Fruit fly (Drosophila melanogaster) whole organism, prepupa: ENCODE results near the gene CG6465.

Source experiments
- CG11762 ChIP-seq: fragments of 200-800 bp; sonication (Bioruptor generic); optimal IDR thresholded peaks from 3 replicates; lab custom pipeline; 2016; ENCODE audit warnings: missing biosample characterization, missing genetic modification characterization; ENCODE audit not compliant: insufficient read depth
- CG11902 ChIP-seq: fragments of 200-800 bp; sonication (Bioruptor generic); optimal IDR thresholded peaks from 3 replicates; lab custom pipeline; 2016; ENCODE audit warnings: missing biosample characterization, missing genetic modification characterization
- CG3032 ChIP-seq: fragments of 200-800 bp; optimal IDR thresholded peaks from 2 replicates; lab custom pipeline; 2019; ENCODE audit warnings: missing biosample characterization, mild to moderate bottlenecking, missing genetic modification characterization, moderate library complexity
- CG31627 ChIP-seq: fragments of 200-800 bp; sonication (Bioruptor generic); optimal IDR thresholded peaks from 3 replicates; lab custom pipeline; 2016; ENCODE audit warnings: missing biosample characterization, missing genetic modification characterization
- CG32006 ChIP-seq: fragments of 200-800 bp; sonication (Bioruptor generic); optimal IDR thresholded peaks from 3 replicates; lab custom pipeline; 2017; ENCODE audit warnings: missing biosample characterization, mild to moderate bottlenecking, missing genetic modification characterization
- CG34406 ChIP-seq: fragments of 200-800 bp; sonication (Bioruptor generic); optimal IDR thresholded peaks from 3 replicates; lab custom pipeline; 2016; ENCODE audit warnings: missing biosample characterization, missing genetic modification characterization
- CG4318 ChIP-seq: fragments of 200-800 bp; sonication (Bioruptor generic); optimal IDR thresholded peaks from 3 replicates; lab custom pipeline; 2017; ENCODE audit warnings: missing biosample characterization, mild to moderate bottlenecking, missing genetic modification characterization
- CG6163 ChIP-seq: fragments of 200-800 bp; sonication (Bioruptor generic); IDR thresholded peaks from 3 replicates; pipeline ENCODE4 v1.3.6; 2022; ENCODE audit warnings: missing biosample characterization, missing genetic modification characterization
- CG6792 ChIP-seq: fragments of 200-800 bp; sonication (Bioruptor generic); optimal IDR thresholded peaks from 3 replicates; lab custom pipeline; 2016; ENCODE audit warnings: missing biosample characterization, missing genetic modification characterization
- CG6808 ChIP-seq: fragments of 200-800 bp; sonication (Bioruptor generic); optimal IDR thresholded peaks from 3 replicates; lab custom pipeline; 2017; ENCODE audit warnings: missing biosample characterization, missing genetic modification characterization, mild to moderate bottlenecking, moderate library complexity, missing genetic modification reagents
- CG7368 ChIP-seq: fragments of 200-800 bp; sonication (Bioruptor generic); optimal IDR thresholded peaks from 3 replicates; lab custom pipeline; 2016; ENCODE audit warnings: missing biosample characterization, missing genetic modification characterization
- Eip75B ChIP-seq: fragments of 200-800 bp; sonication (Bioruptor generic); optimal IDR thresholded peaks from 3 replicates; lab custom pipeline; 2016; ENCODE audit warnings: missing biosample characterization, missing genetic modification characterization
- Eip78C ChIP-seq: fragments of 200-800 bp; sonication (Bioruptor generic); peaks from one replicate; lab custom pipeline; 2016; ENCODE audit warnings: missing biosample characterization, missing genetic modification characterization
- Eip93F ChIP-seq: fragments of 200-800 bp; sonication (Bioruptor generic); optimal IDR thresholded peaks from 2 replicates; lab custom pipeline; 2016; ENCODE audit warnings: missing biosample characterization, mild to moderate bottlenecking, missing genetic modification characterization
- Ets96B ChIP-seq: fragments of 200-800 bp; optimal IDR thresholded peaks from 2 replicates; lab custom pipeline; 2019; ENCODE audit warnings: missing biosample characterization, mild to moderate bottlenecking, missing genetic modification characterization, moderate library complexity
- Gug ChIP-seq: fragments of 200-800 bp; sonication (Bioruptor generic); IDR thresholded peaks from 2 replicates; pipeline ENCODE4 v1.3.6; 2022; ENCODE audit warnings: missing biosample characterization, missing genetic modification characterization
- Hr38 ChIP-seq: sonication (Bioruptor generic); optimal IDR thresholded peaks from 2 replicates; lab custom pipeline; 2016; ENCODE audit warnings: missing biosample characterization, missing genetic modification characterization
- Lpt ChIP-seq: fragments of 200-800 bp; sonication (Bioruptor generic); optimal IDR thresholded peaks from 3 replicates; lab custom pipeline; 2016; ENCODE audit warnings: missing biosample characterization, missing genetic modification characterization
- Met ChIP-seq: fragments of 200-800 bp; sonication (Bioruptor generic); optimal IDR thresholded peaks from 3 replicates; lab custom pipeline; 2016; ENCODE audit warnings: missing biosample characterization, missing genetic modification characterization
- Smox ChIP-seq: fragments of 200-800 bp; sonication (Bioruptor generic); optimal IDR thresholded peaks from 3 replicates; lab custom pipeline; 2016; ENCODE audit warnings: missing biosample characterization, missing genetic modification characterization
- acj6 ChIP-seq: fragments of 200-800 bp; sonication (Bioruptor generic); optimal IDR thresholded peaks from 3 replicates; lab custom pipeline; 2016; ENCODE audit warnings: missing biosample characterization, missing genetic modification characterization
- eg ChIP-seq: fragments of 200-800 bp; sonication (Bioruptor generic); IDR thresholded peaks from 3 replicates; pipeline ENCODE4 v1.3.6; 2022; ENCODE audit warnings: missing biosample characterization, missing genetic modification characterization
- fd85E ChIP-seq: fragments of 200-800 bp; sonication (Bioruptor generic); optimal IDR thresholded peaks from 3 replicates; lab custom pipeline; 2016; ENCODE audit warnings: missing biosample characterization, missing genetic modification characterization
- fkh ChIP-seq: fragments of 200-800 bp; sonication (Bioruptor generic); optimal IDR thresholded peaks from 3 replicates; lab custom pipeline; 2017; ENCODE audit warnings: missing biosample characterization, mild to moderate bottlenecking, missing genetic modification characterization, moderate library complexity
- spab ChIP-seq: fragments of 200-800 bp; sonication (Bioruptor generic); optimal IDR thresholded peaks from 2 replicates; lab custom pipeline; 2017; ENCODE audit warnings: missing biosample characterization, mild to moderate bottlenecking, missing genetic modification characterization, missing genetic modification reagents
- svp ChIP-seq: fragments of 200-800 bp; sonication (Bioruptor generic); peaks from one replicate; lab custom pipeline; 2016; ENCODE audit warnings: missing biosample characterization, missing genetic modification characterization
- topi ChIP-seq: fragments of 200-800 bp; sonication (Bioruptor generic); optimal IDR thresholded peaks from 3 replicates; lab custom pipeline; 2016; ENCODE audit warnings: missing biosample characterization, missing genetic modification characterization

Gene CG6465

DNA sequence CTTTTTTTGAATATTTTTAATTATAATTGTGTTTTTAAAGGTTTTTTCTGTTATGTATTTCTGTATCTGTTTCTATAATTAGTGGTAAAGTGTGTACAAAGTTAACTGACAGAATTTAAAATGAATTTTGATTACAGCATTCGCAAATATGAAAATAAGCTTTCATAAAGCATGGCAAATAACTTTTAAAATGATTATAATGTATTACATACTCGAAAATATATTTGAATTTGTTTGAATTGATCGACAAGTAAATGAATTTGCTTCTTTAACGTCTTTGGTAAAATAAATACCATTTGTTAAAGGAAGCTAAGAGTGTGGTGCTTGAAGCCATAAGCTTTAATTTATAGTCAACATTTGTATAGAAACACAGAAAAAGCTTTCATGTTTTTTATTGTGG is 34.1 kb upstream of the CG6465 start, which contains the start of gene CG14689:
Gene CG14689 (minus strand): TSS at position 101 of the 400 bp plus-strand sequence.
- TF ChIP-seq spab (no peak), fd85E (GFP tag; lab: Kevin White, UChicago) (no peak), CG4318 (GFP tag; lab: Kevin White, UChicago) (no peak)

DNA sequence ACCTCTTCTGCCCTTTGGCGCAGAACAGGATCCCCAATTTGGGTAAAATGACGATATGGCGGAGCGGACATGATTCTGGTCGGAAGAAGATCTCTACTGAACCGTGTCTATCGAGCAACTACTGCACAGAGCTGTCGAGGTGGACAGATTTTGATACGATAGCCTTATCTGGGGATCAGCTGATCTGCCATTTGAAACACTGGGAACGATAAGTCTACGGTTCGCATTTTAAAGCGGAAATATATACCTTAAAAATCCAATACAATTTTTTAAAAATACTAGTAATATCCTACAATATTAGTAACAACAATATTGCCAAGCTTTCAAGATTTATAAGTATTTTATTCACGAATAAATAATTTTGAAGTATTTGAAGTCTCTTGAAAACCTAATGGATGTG is 32.2 kb upstream of the CG6465 start, which contains the start of gene CG31373:
Gene CG31373 (minus strand): TSS at position 101 of the 400 bp plus-strand sequence.
- TF ChIP-seq CG11762 (GFP tag; lab: Kevin White, UChicago) (no peak), CG7368 (no peak), Eip78C (GFP tag; lab: Kevin White, UChicago) (no peak), CG3032 (tag; lab: Kevin White, UChicago) (no peak), CG6792 (no peak), CG6163 (no peak), Met (GFP tag; lab: Kevin White, UChicago) (no peak), Smox (GFP tag; lab: Kevin White, UChicago) (no peak), Hr38 (GFP tag; lab: Kevin White, UChicago) (no peak), eg (GFP tag; lab: Robert Waterston, UW) (no peak), topi (GFP tag; lab: Kevin White, UChicago) (no peak), CG31627 (GFP tag; lab: Kevin White, UChicago) (no peak)

DNA sequence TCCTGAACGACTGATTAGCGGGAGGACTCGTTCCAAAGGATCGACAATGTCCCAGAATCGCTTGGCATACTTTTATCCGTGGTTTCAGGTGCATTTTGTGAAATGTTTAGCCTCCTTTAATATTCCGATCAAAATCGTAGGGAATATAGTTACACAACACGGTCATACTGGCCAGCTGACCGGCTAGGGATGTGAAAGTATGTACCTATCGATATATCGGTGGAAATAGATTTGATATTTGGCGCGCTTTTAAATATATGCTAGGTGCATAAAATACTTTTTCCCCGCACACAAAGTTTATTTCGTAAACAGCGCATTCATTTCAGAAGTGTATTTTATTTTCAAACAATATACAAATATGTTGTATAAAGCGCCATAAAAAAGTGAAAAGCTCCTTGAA is 31.1 kb upstream of the CG6465 start, which contains the start of gene CG31278:
Gene CG31278 (minus strand): TSS at position 172 of the 400 bp plus-strand sequence.
- TF ChIP-seq Eip75B (GFP tag; lab: Kevin White, UChicago) (no peak), CG4318 (GFP tag; lab: Kevin White, UChicago) (no peak), fd85E (GFP tag; lab: Kevin White, UChicago) (no peak)

DNA sequence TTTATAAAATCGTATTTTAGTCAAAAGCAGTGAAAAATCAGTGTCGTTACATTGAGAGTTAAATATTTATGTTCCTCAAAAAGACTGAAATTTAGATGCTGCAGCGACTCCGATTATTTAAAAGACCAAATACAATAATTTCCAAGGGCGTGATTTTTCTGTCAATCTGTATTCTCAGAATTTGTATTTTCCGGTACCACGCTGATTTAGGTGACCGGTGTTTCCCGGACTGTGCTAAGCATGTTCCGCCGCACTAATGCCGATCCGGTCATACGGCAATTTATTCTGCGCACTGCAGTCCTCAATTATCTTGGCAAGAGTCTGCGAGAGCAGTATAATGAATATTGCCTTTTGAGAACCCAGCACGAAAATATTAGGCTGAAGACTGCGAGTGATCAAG is 29.7 kb upstream of the CG6465 start, which contains the start of the genes CG31467 and CG14684:
Gene CG31467 (minus strand): TSS at position 101 of the 400 bp plus-strand sequence.
Gene CG14684 (plus strand): TSS at position 212 of the 400 bp plus-strand sequence.
- TF ChIP-seq CG11902 (GFP tag; lab: Kevin White, UChicago), result no peak
- TF ChIP-seq Ets96B (tag; lab: Kevin White, UChicago), result no peak
- TF ChIP-seq svp (GFP tag; lab: Kevin White, UChicago), result peak; percentile 57

DNA sequence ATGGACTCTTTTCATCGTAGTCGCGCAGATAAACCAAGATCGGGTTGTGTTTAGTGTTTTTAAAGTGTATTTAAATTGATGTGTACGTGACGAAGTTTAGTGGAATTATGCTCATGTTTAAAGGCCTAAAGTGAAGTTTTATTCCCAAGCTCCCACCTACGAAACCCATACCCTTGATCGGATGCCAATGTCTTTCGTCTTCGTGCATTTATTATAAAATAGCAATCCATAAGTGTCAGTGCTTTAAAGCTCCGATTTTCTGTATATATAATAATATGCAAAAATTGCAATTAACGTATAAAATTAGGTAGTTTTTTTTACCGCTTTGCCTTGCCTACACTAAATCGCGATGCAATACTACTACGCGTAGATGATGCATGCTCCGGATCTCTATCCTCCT is 27.9 kb upstream of the CG6465 start, which contains the start of gene CG31391:
Gene CG31391 (minus strand): TSS at position 101 of the 400 bp plus-strand sequence.
- peak; percentile 8 for TF ChIP-seq svp (GFP tag; lab: Kevin White, UChicago)
- TF ChIP-seq Met (GFP tag; lab: Kevin White, UChicago), result no peak

DNA sequence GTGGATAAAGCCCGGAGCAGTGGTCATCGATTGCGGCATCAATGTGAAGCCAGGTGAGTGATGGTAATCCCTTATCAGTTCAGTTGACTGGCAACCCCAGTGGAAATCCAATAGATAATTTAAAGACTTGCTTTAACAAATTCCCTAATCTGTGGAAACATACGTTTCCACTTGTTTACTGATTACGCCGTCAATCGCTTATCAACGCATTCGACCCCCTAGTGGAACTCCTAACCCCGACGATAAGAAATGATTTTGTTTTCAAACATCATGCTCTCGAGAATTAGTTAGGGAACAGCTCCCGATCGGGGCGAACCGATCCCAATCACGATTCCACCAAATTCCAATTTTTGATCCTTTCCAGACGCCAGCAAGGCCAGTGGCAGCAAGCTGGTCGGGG is 23.6 kb upstream of the CG6465 start:
- TF ChIP-seq Gug (no peak), svp (GFP tag; lab: Kevin White, UChicago) (peak; percentile 91)

DNA sequence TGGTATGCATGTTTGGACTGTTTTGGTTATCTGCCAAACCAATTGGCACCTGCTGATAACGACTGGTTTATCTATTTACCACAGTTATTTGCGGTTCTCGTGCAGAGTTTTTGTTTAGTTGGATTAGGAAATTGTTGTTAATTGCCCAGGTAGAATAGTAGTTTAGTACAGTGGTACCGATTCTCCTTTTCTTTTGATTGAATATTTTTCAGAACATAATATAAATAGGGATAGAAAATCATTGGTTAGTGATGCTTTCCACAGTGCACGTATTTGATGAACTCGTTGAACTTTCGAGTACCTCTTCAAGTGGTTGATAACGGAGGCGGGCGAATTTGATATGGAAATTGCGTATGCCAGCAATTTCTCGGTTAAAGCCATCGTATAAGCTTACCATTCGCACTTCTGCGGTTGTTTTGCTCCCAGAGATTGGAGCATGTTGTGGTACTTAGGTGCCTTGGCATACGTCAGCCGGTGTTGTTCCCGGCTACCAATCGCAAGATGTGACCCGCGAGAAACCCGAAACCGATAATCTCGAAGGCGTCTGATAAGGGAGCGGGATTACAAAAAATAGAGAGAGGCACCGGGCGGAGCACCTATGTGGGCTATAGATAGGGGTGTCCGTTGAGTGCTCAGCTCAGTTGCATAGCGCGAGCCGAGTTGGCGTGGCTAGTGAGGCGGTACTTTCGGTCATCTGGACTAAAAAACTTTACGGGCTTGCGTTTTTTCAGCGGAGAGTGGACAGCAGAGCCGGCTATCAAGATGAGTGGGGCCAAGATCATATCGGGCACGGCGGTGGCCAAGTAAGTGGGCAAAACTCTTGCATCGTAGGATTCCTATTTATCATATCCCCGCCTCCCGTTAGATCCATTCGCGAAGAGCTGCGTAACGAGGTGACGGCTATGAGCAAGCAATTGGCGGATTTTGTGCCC is 22.2 kb upstream of the CG6465 start:
- TF ChIP-seq Lpt (GFP tag; lab: Kevin White, UChicago) (no peak), CG34406 (no peak), spab (no peak), acj6 (GFP tag; lab: Kevin White, UChicago) (no peak), CG6808 (no peak), Eip93F (GFP tag; lab: Kevin White, UChicago) (no peak), fkh (peak; percentile 87), svp (GFP tag; lab: Kevin White, UChicago) (peak; percentile 99), CG11902 (GFP tag; lab: Kevin White, UChicago) (no peak), CG32006 (GFP tag; lab: Kevin White, UChicago) (no peak), Gug (no peak)
